Fruit fly (Drosophila melanogaster) whole organism, embryonic: Measurements from ENCODE around the gene CG5853.

Experiments used
- Atf6 ChIP-seq: fragments of 200-800 bp; sonication (Bioruptor generic); IDR thresholded peaks from 2 replicates; pipeline ENCODE4 v1.3.6; 2022; ENCODE audit warnings: missing biosample characterization, missing genetic modification characterization
- CG10267 ChIP-seq: fragments of 200-800 bp; sonication (Bioruptor generic); optimal IDR thresholded peaks from 2 replicates; lab custom pipeline; 2018; ENCODE audit warnings: missing biosample characterization, mild to moderate bottlenecking, missing genetic modification characterization, moderate library complexity
- CG11247 ChIP-seq: fragments of 200-800 bp; sonication (Bioruptor generic); IDR thresholded peaks from 2 replicates; pipeline ENCODE4 v1.3.6; 2022; ENCODE audit warnings: missing biosample characterization, missing genetic modification characterization
- CG12155 ChIP-seq: fragments of 200-800 bp; sonication (Bioruptor generic); optimal IDR thresholded peaks from 3 replicates; lab custom pipeline; 2016; ENCODE audit warnings: missing biosample characterization, missing genetic modification characterization
- CG12391 ChIP-seq: fragments of 200-800 bp; sonication (Bioruptor generic); optimal IDR thresholded peaks from 3 replicates; lab custom pipeline; 2018; ENCODE audit warnings: missing biosample characterization, mild to moderate bottlenecking, missing genetic modification characterization, moderate library complexity
- CG12769 ChIP-seq: fragments of 200-800 bp; sonication (Bioruptor generic); optimal IDR thresholded peaks from 2 replicates; lab custom pipeline; 2019; ENCODE audit warnings: missing biosample characterization, mild to moderate bottlenecking, missing genetic modification characterization, moderate library complexity
- CG14050 ChIP-seq: fragments of 200-800 bp; sonication (Bioruptor generic); IDR thresholded peaks from 3 replicates; pipeline ENCODE4 v1.3.6; 2022; ENCODE audit warnings: missing biosample characterization, missing genetic modification characterization
- CG14710 ChIP-seq: fragments of 200-800 bp; sonication (Bioruptor generic); optimal IDR thresholded peaks from 3 replicates; lab custom pipeline; 2019; ENCODE audit warnings: missing biosample characterization, mild to moderate bottlenecking, missing genetic modification characterization, moderate library complexity
- CG16813 ChIP-seq: fragments of 200-800 bp; sonication (Bioruptor generic); IDR thresholded peaks from 3 replicates; pipeline ENCODE4 v1.3.6; 2022; ENCODE audit warnings: missing biosample characterization, missing genetic modification characterization; ENCODE audit not compliant: partially characterized antibody
- CG16863 ChIP-seq: fragments of 200-800 bp; sonication (Bioruptor generic); optimal IDR thresholded peaks from 3 replicates; lab custom pipeline; 2016; ENCODE audit warnings: missing biosample characterization, missing genetic modification characterization
- CG17361 ChIP-seq: fragments of 200-800 bp; sonication (Bioruptor generic); IDR thresholded peaks from 3 replicates; pipeline ENCODE4 v1.3.6; 2022; ENCODE audit warnings: missing biosample characterization, missing genetic modification characterization
- CG18599 ChIP-seq: fragments of 200-800 bp; sonication (Bioruptor generic); optimal IDR thresholded peaks from 3 replicates; lab custom pipeline; 2017; ENCODE audit warnings: missing biosample characterization, missing genetic modification characterization, mild to moderate bottlenecking, moderate library complexity, missing genetic modification reagents
- CG18619 ChIP-seq: fragments of 200-800 bp; sonication (Bioruptor generic); optimal IDR thresholded peaks from 3 replicates; lab custom pipeline; 2017; ENCODE audit warnings: missing biosample characterization, mild to moderate bottlenecking, missing genetic modification characterization
- CG32767 ChIP-seq: fragments of 200-800 bp; sonication (Bioruptor generic); IDR thresholded peaks from 2 replicates; pipeline ENCODE4 v1.3.6; 2022; ENCODE audit warnings: missing biosample characterization, missing genetic modification characterization
- CG4707 ChIP-seq: fragments of 200-800 bp; sonication (Bioruptor generic); optimal IDR thresholded peaks from 2 replicates; lab custom pipeline; 2018; ENCODE audit warnings: missing biosample characterization, mild to moderate bottlenecking, missing genetic modification characterization, moderate library complexity
- CG6791 ChIP-seq: fragments of 200-800 bp; sonication (Bioruptor generic); IDR thresholded peaks from 3 replicates; pipeline ENCODE4 v1.3.6; 2022; ENCODE audit warnings: missing biosample characterization, missing genetic modification characterization; ENCODE audit not compliant: partially characterized antibody
- CG7928 ChIP-seq: fragments of 200-800 bp; sonication (Bioruptor generic); optimal IDR thresholded peaks from 2 replicates; lab custom pipeline; 2017; ENCODE audit warnings: missing biosample characterization, mild to moderate bottlenecking, missing genetic modification characterization
- CG9609 ChIP-seq: fragments of 200-800 bp; sonication (Bioruptor generic); optimal IDR thresholded peaks from 3 replicates; lab custom pipeline; 2016; ENCODE audit warnings: missing biosample characterization, missing genetic modification characterization
- Dad ChIP-seq: fragments of 200-800 bp; sonication (Bioruptor generic); optimal IDR thresholded peaks from 3 replicates; lab custom pipeline; 2016; ENCODE audit warnings: missing biosample characterization, missing genetic modification characterization
- Ets65A ChIP-seq: fragments of 200-800 bp; sonication (Bioruptor generic); peaks from one replicate; lab custom pipeline; 2016; ENCODE audit warnings: missing biosample characterization, missing genetic modification characterization
- Gug ChIP-seq: fragments of 200-800 bp; sonication (Bioruptor generic); IDR thresholded peaks from 4 replicates; pipeline ENCODE4 v1.3.6; 2022; ENCODE audit warnings: missing biosample characterization, missing genetic modification characterization
- HHEX ChIP-seq: fragments of 200-800 bp; sonication (Bioruptor generic); optimal IDR thresholded peaks from 3 replicates; lab custom pipeline; 2017; ENCODE audit warnings: missing biosample characterization, mild to moderate bottlenecking, missing genetic modification characterization, missing genetic modification reagents
- MTF-1 ChIP-seq: fragments of 200-800 bp; sonication (Bioruptor generic); optimal IDR thresholded peaks from 2 replicates; lab custom pipeline; 2018; ENCODE audit warnings: missing biosample characterization, mild to moderate bottlenecking, missing genetic modification characterization, borderline replicate concordance
- Max ChIP-seq: fragments of 200-800 bp; sonication (Bioruptor generic); optimal IDR thresholded peaks from 2 replicates; lab custom pipeline; 2016; ENCODE audit warnings: missing biosample characterization, mild to moderate bottlenecking, missing genetic modification characterization
- NC2β ChIP-seq: fragments of 200-800 bp; sonication (Bioruptor generic); optimal IDR thresholded peaks from 2 replicates; lab custom pipeline; 2016; ENCODE audit warnings: missing biosample characterization, missing genetic modification characterization
- NFAT ChIP-seq: fragments of 200-800 bp; sonication (Bioruptor generic); IDR thresholded peaks from 2 replicates; pipeline ENCODE4 v1.3.6; 2022; ENCODE audit warnings: missing biosample characterization, missing genetic modification characterization
- Optix ChIP-seq: fragments of 200-800 bp; sonication (Bioruptor generic); IDR thresholded peaks from 3 replicates; pipeline ENCODE4 v1.3.6; 2022; ENCODE audit warnings: missing biosample characterization, missing genetic modification characterization
- Taf1 ChIP-seq: fragments of 200-800 bp; sonication (Bioruptor generic); IDR thresholded peaks from 2 replicates; pipeline ENCODE4 v1.3.6; 2022; ENCODE audit warnings: missing biosample characterization, missing genetic modification characterization
- ash1 ChIP-seq: fragments of 200-800 bp; sonication (Bioruptor generic); optimal IDR thresholded peaks from 2 replicates; lab custom pipeline; 2018; ENCODE audit warnings: missing biosample characterization, mild to moderate bottlenecking, missing genetic modification characterization
- chn ChIP-seq: fragments of 200-800 bp; sonication (Bioruptor generic); optimal IDR thresholded peaks from 2 replicates; lab custom pipeline; 2016; ENCODE audit warnings: missing biosample characterization, missing genetic modification characterization
- corto ChIP-seq: fragments of 200-800 bp; sonication (Bioruptor generic); optimal IDR thresholded peaks from 2 replicates; lab custom pipeline; 2016; ENCODE audit warnings: missing biosample characterization, mild to moderate bottlenecking, missing genetic modification characterization, moderate library complexity
- croc ChIP-seq: fragments of 200-800 bp; sonication (Bioruptor generic); conservative IDR thresholded peaks from 3 replicates; pipeline ENCODE4 v1.3.6; 2022; ENCODE audit warnings: missing biosample characterization, missing genetic modification characterization
- dimm ChIP-seq: fragments of 200-800 bp; sonication (Bioruptor generic); IDR thresholded peaks from 2 replicates; pipeline ENCODE4 v1.3.6; 2022; ENCODE audit warnings: missing biosample characterization, missing genetic modification characterization
- exex ChIP-seq: fragments of 200-800 bp; sonication (Bioruptor generic); optimal IDR thresholded peaks from 4 replicates; lab custom pipeline; 2018; ENCODE audit warnings: missing biosample characterization, mild to moderate bottlenecking, missing genetic modification characterization, moderate library complexity
- fd102C ChIP-seq: fragments of 200-800 bp; sonication (Bioruptor generic); optimal IDR thresholded peaks from 2 replicates; lab custom pipeline; 2018; ENCODE audit warnings: missing biosample characterization, mild to moderate bottlenecking, missing genetic modification characterization, moderate library complexity
- gcm2 ChIP-seq: fragments of 200-800 bp; sonication (Bioruptor generic); optimal IDR thresholded peaks from 2 replicates; lab custom pipeline; 2016; ENCODE audit warnings: missing biosample characterization, missing genetic modification characterization
- h ChIP-seq: fragments of >200 bp; optimal IDR thresholded peaks from 2 replicates; lab custom pipeline; 2017
- ham ChIP-seq: fragments of 200-800 bp; sonication (Bioruptor generic); IDR thresholded peaks from 2 replicates; pipeline ENCODE4 v1.3.6; 2022; ENCODE audit warnings: missing biosample characterization, missing genetic modification characterization
- insv ChIP-seq, 2 experiments: fragments of 200-800 bp; sonication (Bioruptor generic); optimal IDR thresholded peaks; 3 replicates each; lab custom pipeline; 2016 to 2018; ENCODE audit warnings: missing biosample characterization in 2 of 2, missing genetic modification characterization in 2 of 2
- inv ChIP-seq: fragments of 200-800 bp; sonication (Bioruptor generic); IDR thresholded peaks from 2 replicates; pipeline ENCODE4 v1.3.6; 2022; ENCODE audit warnings: missing biosample characterization, missing genetic modification characterization; ENCODE audit not compliant: partially characterized antibody
- kay ChIP-seq: fragments of 200-800 bp; sonication (Bioruptor generic); optimal IDR thresholded peaks from 2 replicates; lab custom pipeline; 2016; ENCODE audit warnings: missing biosample characterization, missing genetic modification characterization
- kni ChIP-seq: fragments of 200-800 bp; sonication (Bioruptor generic); optimal IDR thresholded peaks from 3 replicates; lab custom pipeline; 2017; ENCODE audit warnings: mild to moderate bottlenecking, missing biosample characterization, missing genetic modification reagents, missing genetic modification characterization
- lab ChIP-seq: fragments of 200-800 bp; sonication (Bioruptor generic); optimal IDR thresholded peaks from 3 replicates; lab custom pipeline; 2017; ENCODE audit warnings: missing biosample characterization, missing genetic modification characterization, mild to moderate bottlenecking, moderate library complexity, missing genetic modification reagents
- lbe ChIP-seq: fragments of 200-800 bp; sonication (Bioruptor generic); optimal IDR thresholded peaks from 2 replicates; lab custom pipeline; 2016; ENCODE audit warnings: missing biosample characterization, mild to moderate bottlenecking, missing genetic modification characterization
- pum ChIP-seq: fragments of 200-800 bp; sonication (Bioruptor generic); optimal IDR thresholded peaks from 2 replicates; lab custom pipeline; 2016; ENCODE audit warnings: missing biosample characterization, missing genetic modification characterization
- sna ChIP-seq: fragments of 200-800 bp; sonication (Bioruptor generic); IDR thresholded peaks from 2 replicates; pipeline ENCODE4 v1.3.6; 2022; ENCODE audit warnings: missing biosample characterization, missing genetic modification characterization; ENCODE audit not compliant: partially characterized antibody
- tap ChIP-seq: fragments of 200-800 bp; optimal IDR thresholded peaks from 3 replicates; lab custom pipeline; 2019; ENCODE audit warnings: missing biosample characterization, mild to moderate bottlenecking, missing genetic modification characterization, moderate library complexity
- tgo ChIP-seq: fragments of 200-800 bp; sonication (Bioruptor generic); IDR thresholded peaks from 3 replicates; pipeline ENCODE4 v1.3.6; 2022; ENCODE audit warnings: missing biosample characterization, missing genetic modification characterization
- tna ChIP-seq: fragments of 200-800 bp; sonication (Bioruptor generic); IDR thresholded peaks from 2 replicates; pipeline ENCODE4 v1.3.6; 2022; ENCODE audit warnings: missing biosample characterization, missing genetic modification characterization; ENCODE audit not compliant: partially characterized antibody
- unc-4 ChIP-seq: fragments of 200-800 bp; sonication (Bioruptor generic); IDR thresholded peaks from 2 replicates; pipeline ENCODE4 v1.3.6; 2022; ENCODE audit warnings: missing biosample characterization, missing genetic modification characterization; ENCODE audit not compliant: partially characterized antibody
- vnd ChIP-seq: fragments of 200-800 bp; sonication (Bioruptor generic); IDR thresholded peaks from 3 replicates; pipeline ENCODE4 v1.3.6; 2022; ENCODE audit warnings: missing biosample characterization, missing genetic modification characterization; ENCODE audit not compliant: partially characterized antibody

The CG5853 gene

dm6 chr2L:9897296-9897695 is 50.2 kb downstream of the CG5853 start, which contains the start of gene RpS2 (continued):
- peak; percentile 38 for TF ChIP-seq kni (GFP tag; lab: Kevin White, UChicago)
- peak; percentile 36 for TF ChIP-seq NFAT (GFP tag; lab: Robert Waterston, UW)
- no peak for TF ChIP-seq CG11247 (GFP tag; lab: Robert Waterston, UW)
- no peak for TF ChIP-seq tap (tag; lab: Kevin White, UChicago)
- no peak for TF ChIP-seq ash1 (GFP tag; lab: Kevin White, UChicago)
- TF ChIP-seq tna (GFP tag; lab: Robert Waterston, UW) = peak; percentile 97
- TF ChIP-seq CG10267 = peak; percentile 65
- TF ChIP-seq Gug (GFP tag; lab: Robert Waterston, UW) = peak; percentile 8; the same call in 1 of the 4 replicates
- TF ChIP-seq Max (GFP tag; lab: Kevin White, UChicago) = peak; percentile 42
- TF ChIP-seq CG14710 = peak; percentile 57
- TF ChIP-seq CG12391 (tag; lab: Kevin White, UChicago) = peak; percentile 65
- TF ChIP-seq CG16813 (GFP tag; lab: Robert Waterston, UW) = peak; percentile 99
- TF ChIP-seq CG14050 (GFP tag; lab: Robert Waterston, UW) = no peak
- TF ChIP-seq Taf1 = no peak
- TF ChIP-seq Ets65A (GFP tag; lab: Kevin White, UChicago) = no peak
- TF ChIP-seq sna (GFP tag; lab: Robert Waterston, UW) = peak; percentile 98
- TF ChIP-seq unc-4 (GFP tag; lab: Robert Waterston, UW) = peak; percentile 99
- no peak for TF ChIP-seq Optix (GFP tag; lab: Robert Waterston, UW)
- peak; percentile 69 for TF ChIP-seq lbe (GFP tag; lab: Kevin White, UChicago)
- no peak for TF ChIP-seq ham
- TF ChIP-seq chn (GFP tag; lab: Kevin White, UChicago) = peak; percentile 14
- peak; percentile 18 for TF ChIP-seq CG12155
- TF ChIP-seq kay (GFP tag; lab: Kevin White, UChicago) = no peak
- TF ChIP-seq MTF-1 (GFP tag; lab: Kevin White, UChicago) = peak; percentile 2
- TF ChIP-seq vnd (GFP tag; lab: Robert Waterston, UW) = peak; percentile 98
- TF ChIP-seq CG16863 = peak; percentile 21
- peak; percentile 5 for TF ChIP-seq Dad (GFP tag; lab: Kevin White, UChicago)
- TF ChIP-seq HHEX (GFP tag; lab: Kevin White, UChicago) = peak; percentile 35
- TF ChIP-seq CG32767 (GFP tag; lab: Robert Waterston, UW) = no peak
- peak; percentile 65 for TF ChIP-seq CG12769 (tag; lab: Kevin White, UChicago)
- TF ChIP-seq lab (GFP tag; lab: Kevin White, UChicago) = peak; percentile 68
- peak; percentile 83 for TF ChIP-seq NC2β
- TF ChIP-seq Atf6 (GFP tag; lab: Robert Waterston, UW) = peak; percentile 46; the same call in 1 of the 2 replicates
- peak; percentile 19 for TF ChIP-seq CG9609 (GFP tag; lab: Kevin White, UChicago)
- peak; percentile 43 for TF ChIP-seq CG4707
- peak; percentile 99 for TF ChIP-seq inv (GFP tag; lab: Robert Waterston, UW)
- TF ChIP-seq tgo = no peak
- TF ChIP-seq CG18619 (GFP tag; lab: Kevin White, UChicago) = peak; percentile 47
- no peak for TF ChIP-seq h (lab: Kevin White, UChicago)
- no peak for TF ChIP-seq CG7928 (GFP tag; lab: Kevin White, UChicago)
- TF ChIP-seq corto = no peak
- TF ChIP-seq dimm (GFP tag; lab: Robert Waterston, UW) = no peak
- TF ChIP-seq exex (tag; lab: Kevin White, UChicago) = peak; percentile 31
- TF ChIP-seq CG6791 (GFP tag; lab: Robert Waterston, UW) = peak; percentile 99
- TF ChIP-seq croc (GFP tag; lab: Robert Waterston, UW) = no peak
- TF ChIP-seq CG18599 (GFP tag; lab: Kevin White, UChicago) = no peak
- no peak for TF ChIP-seq gcm2 (GFP tag; lab: Kevin White, UChicago)
- peak in 1 of 2 experiments; percentile 32 for TF ChIP-seq insv (GFP tag; optimal IDR thresholded peaks at IDR 0.05; lab: Kevin White, UChicago)
- TF ChIP-seq fd102C (GFP tag; lab: Kevin White, UChicago) = peak; percentile 22
- TF ChIP-seq pum (GFP tag; lab: Kevin White, UChicago) = no peak
- TF ChIP-seq CG17361 (GFP tag; lab: Robert Waterston, UW) = peak; percentile 25; the same call in 1 of the 3 replicates
